Worm (Caenorhabditis elegans) whole organism, L1 larva: Measurements from ENCODE around the gene spv-1.

Experiments used
- C16A3.4 ChIP-seq: fragments of 150-350 bp; optimal IDR thresholded peaks from 2 replicates; lab custom pipeline; 2014; ENCODE audit warnings: missing biosample characterization, missing genetic modification characterization
- Y116A8C.19 ChIP-seq: sonication (generic microtip); optimal IDR thresholded peaks from 2 replicates; lab custom pipeline; 2016; ENCODE audit warnings: missing compliant biosample characterization, missing genetic modification characterization, borderline replicate concordance
- aly-2 ChIP-seq: fragments of 150-350 bp; optimal IDR thresholded peaks from 2 replicates; lab custom pipeline; 2014; ENCODE audit warnings: missing biosample characterization, missing genetic modification characterization
- fkh-10 ChIP-seq: sonication (generic microtip); optimal IDR thresholded peaks from 2 replicates; lab custom pipeline; 2017; ENCODE audit warnings: missing biosample characterization, missing genetic modification reagents, missing genetic modification characterization
- fos-1 ChIP-seq: fragments of 150-350 bp; optimal IDR thresholded peaks from 2 replicates; lab custom pipeline; 2014; ENCODE audit warnings: missing biosample characterization, missing genetic modification characterization
- lin-13 ChIP-seq: fragments of 150-350 bp; optimal IDR thresholded peaks from 2 replicates; lab custom pipeline; 2014; ENCODE audit warnings: missing biosample characterization, missing genetic modification reagents, missing genetic modification characterization
- nhr-11 ChIP-seq: fragments of 150-350 bp; optimal IDR thresholded peaks from 2 replicates; lab custom pipeline; 2014; ENCODE audit warnings: missing biosample characterization, missing genetic modification characterization
- nhr-12 ChIP-seq: sonication (generic microtip); optimal IDR thresholded peaks from 2 replicates; lab custom pipeline; 2017; ENCODE audit warnings: missing biosample characterization, missing genetic modification characterization
- nhr-76 ChIP-seq: sonication (generic microtip); optimal IDR thresholded peaks from 2 replicates; lab custom pipeline; 2017; ENCODE audit warnings: missing biosample characterization, missing genetic modification characterization
- pqm-1 ChIP-seq: sonication (generic microtip); optimal IDR thresholded peaks from 3 replicates; lab custom pipeline; 2017; ENCODE audit warnings: missing biosample characterization, missing genetic modification characterization
- sup-37 ChIP-seq: fragments of 200-800 bp; sonication (Bioruptor generic); optimal IDR thresholded peaks from 2 replicates; lab custom pipeline; 2018; ENCODE audit warnings: mild to moderate bottlenecking, missing genetic modification characterization, missing compliant biosample characterization
- unc-86 ChIP-seq: sonication (generic microtip); optimal IDR thresholded peaks from 2 replicates; lab custom pipeline; 2016; ENCODE audit warnings: missing genetic modification characterization, missing compliant biosample characterization
- zag-1 ChIP-seq: fragments of 150-350 bp; optimal IDR thresholded peaks from 2 replicates; lab custom pipeline; 2014; ENCODE audit warnings: missing biosample characterization, missing genetic modification characterization

- TF ChIP-seq unc-86 (tag; lab: Kevin White, UChicago) (peak; percentile 7), lin-13 (GFP tag; lab: Kevin White, UChicago) (no peak), sup-37 (GFP tag; lab: Kevin White, UChicago) (no peak), zag-1 (tag; lab: Kevin White, UChicago) (no peak), fkh-10 (GFP tag; lab: Kevin White, UChicago) (no peak), aly-2 (tag; lab: Kevin White, UChicago) (no peak), C16A3.4 (tag; lab: Kevin White, UChicago) (no peak), fos-1 (tag; lab: Kevin White, UChicago) (no peak), pqm-1 (tag; lab: Kevin White, UChicago) (no peak), nhr-76 (tag; lab: Kevin White, UChicago) (no peak), nhr-11 (tag; lab: Kevin White, UChicago) (no peak), nhr-12 (tag; lab: Kevin White, UChicago) (no peak), Y116A8C.19 (tag; lab: Kevin White, UChicago) (no peak)
Observed at ce11 chrII:7974189-7974823, 45.8 kb upstream of the spv-1 start.
